Fruit fly (Drosophila melanogaster) whole organism, wandering third instar larva: ENCODE data around the gene how.
A peak's percentile ranks its signal among the peaks of the same experiment; 100 is the strongest.

Source experiments
- CG32264 ChIP-seq: fragments of 200-800 bp; sonication (Bioruptor generic); optimal IDR thresholded peaks from 2 replicates; lab custom pipeline; 2016; ENCODE audit warnings: missing biosample characterization, missing genetic modification characterization
- CG9705 ChIP-seq: fragments of 200-800 bp; sonication (Bioruptor generic); optimal IDR thresholded peaks from 2 replicates; lab custom pipeline; 2018; ENCODE audit warnings: missing biosample characterization, mild to moderate bottlenecking, missing genetic modification characterization
- CrebA ChIP-seq: fragments of 200-800 bp; sonication (Bioruptor generic); optimal IDR thresholded peaks from 2 replicates; lab custom pipeline; 2016; ENCODE audit warnings: missing biosample characterization, mild to moderate bottlenecking, missing genetic modification characterization, borderline replicate concordance
- Dfd ChIP-seq: fragments of >200 bp; optimal IDR thresholded peaks from 2 replicates; lab custom pipeline; 2017; ENCODE audit warnings: missing biosample characterization, missing genetic modification characterization
- Dif ChIP-seq: fragments of 200-275, 200-300 bp; sonication (Bioruptor generic); optimal IDR thresholded peaks from 2 replicates; lab custom pipeline; 2018; ENCODE audit warnings: missing biosample characterization, missing genetic modification characterization; ENCODE audit not compliant: partially characterized antibody
- GATAd ChIP-seq: sonication (Bioruptor generic); optimal IDR thresholded peaks from 2 replicates; lab custom pipeline; 2016; ENCODE audit warnings: missing biosample characterization, missing genetic modification characterization
- HLH106 ChIP-seq: fragments of 200-800 bp; optimal IDR thresholded peaks from 3 replicates; lab custom pipeline; 2019; ENCODE audit warnings: missing biosample characterization, mild to moderate bottlenecking, missing genetic modification characterization, moderate library complexity
- Hnf4 ChIP-seq: fragments of 200-800 bp; sonication (Bioruptor generic); optimal IDR thresholded peaks from 2 replicates; lab custom pipeline; 2016; ENCODE audit warnings: missing biosample characterization, mild to moderate bottlenecking, missing genetic modification characterization
- Hr78 ChIP-seq: fragments of >200 bp; optimal IDR thresholded peaks from 2 replicates; lab custom pipeline; 2017; ENCODE audit warnings: missing biosample characterization, missing genetic modification characterization
- Hr83 ChIP-seq: fragments of 200-300 bp; sonication (Bioruptor generic); optimal IDR thresholded peaks from 2 replicates; lab custom pipeline; 2016; ENCODE audit warnings: missing biosample characterization, mild to moderate bottlenecking, missing genetic modification characterization, moderate library complexity; ENCODE audit not compliant: poor library complexity, severe bottlenecking
- Jra ChIP-seq: sonication (Bioruptor generic); optimal IDR thresholded peaks from 2 replicates; lab custom pipeline; 2016; ENCODE audit warnings: missing biosample characterization, missing genetic modification characterization
- Mio ChIP-seq: sonication (Bioruptor generic); optimal IDR thresholded peaks from 2 replicates; lab custom pipeline; 2016; ENCODE audit warnings: missing biosample characterization, missing genetic modification characterization
- Myc ChIP-seq: fragments of >200 bp; optimal IDR thresholded peaks from 2 replicates; lab custom pipeline; 2017
- N ChIP-seq: fragments of >200 bp; optimal IDR thresholded peaks from 2 replicates; lab custom pipeline; 2018; ENCODE audit warnings: missing biosample characterization, missing external identifiers, missing genetic modification characterization
- OdsH ChIP-seq: fragments of 200-800 bp; sonication (Bioruptor generic); optimal IDR thresholded peaks from 2 replicates; lab custom pipeline; 2016; ENCODE audit warnings: missing biosample characterization, mild to moderate bottlenecking, missing genetic modification characterization
- Rel ChIP-seq, 2 experiments: fragments of 200-800 bp; sonication (Bioruptor generic) in 1 of 2; optimal IDR thresholded peaks; 2 replicates in 1 of 2; 3 replicates in 1 of 2; lab custom pipeline; 2016 to 2019; ENCODE audit warnings: mild to moderate bottlenecking in 2 of 2, missing biosample characterization in 2 of 2, missing genetic modification characterization in 2 of 2, moderate library complexity in 1 of 2
- Sp1 ChIP-seq: fragments of 200-800 bp; sonication (Bioruptor generic); optimal IDR thresholded peaks from 3 replicates; lab custom pipeline; 2019; ENCODE audit warnings: missing biosample characterization, mild to moderate bottlenecking, missing genetic modification characterization, moderate library complexity
- Vsx2 ChIP-seq: fragments of 200-300, 225-300 bp; sonication (Bioruptor generic); optimal IDR thresholded peaks from 2 replicates; lab custom pipeline; 2018; ENCODE audit warnings: missing biosample characterization, missing genetic modification characterization; ENCODE audit not compliant: partially characterized antibody
- br ChIP-seq: fragments of 200-800 bp; sonication (Bioruptor generic); optimal IDR thresholded peaks from 2 replicates; lab custom pipeline; 2016; ENCODE audit warnings: missing biosample characterization, missing genetic modification characterization
- brk ChIP-seq: fragments of 200-800 bp; sonication (Bioruptor generic); optimal IDR thresholded peaks from 2 replicates; lab custom pipeline; 2016; ENCODE audit warnings: missing biosample characterization, mild to moderate bottlenecking, missing genetic modification characterization
- dl ChIP-seq, 2 experiments: fragments of 175-275, 200-275 bp in 1 of 2; fragments of 200-275 bp in 1 of 2; sonication (Bioruptor generic); optimal IDR thresholded peaks; lab custom pipeline; 2018; ENCODE audit warnings: mild to moderate bottlenecking in 2 of 2, missing biosample characterization in 2 of 2, missing genetic modification characterization in 2 of 2, moderate library complexity in 2 of 2; ENCODE audit not compliant: partially characterized antibody in 2 of 2, insufficient read depth in 1 of 2
- dmrt93B ChIP-seq: fragments of 200-800 bp; sonication (Bioruptor generic); optimal IDR thresholded peaks from 2 replicates; lab custom pipeline; 2018; ENCODE audit warnings: missing biosample characterization, mild to moderate bottlenecking, missing genetic modification characterization
- dsf ChIP-seq: sonication (Bioruptor generic); optimal IDR thresholded peaks from 2 replicates; lab custom pipeline; 2016; ENCODE audit warnings: missing biosample characterization, missing genetic modification characterization, borderline replicate concordance
- ey ChIP-seq: fragments of 200-800 bp; sonication (Bioruptor generic); optimal IDR thresholded peaks from 2 replicates; lab custom pipeline; 2016; ENCODE audit warnings: missing biosample characterization, missing genetic modification characterization
- foxo ChIP-seq, 2 experiments: fragments of 200-800 bp; sonication (Bioruptor generic); optimal IDR thresholded peaks; 2 replicates in 1 of 2; 3 replicates in 1 of 2; lab custom pipeline; 2016 to 2017; ENCODE audit warnings: missing biosample characterization in 2 of 2, missing genetic modification characterization in 2 of 2
- fru ChIP-seq: fragments of 200-800 bp; sonication (Bioruptor generic); optimal IDR thresholded peaks from 3 replicates; lab custom pipeline; 2016; ENCODE audit warnings: missing biosample characterization, mild to moderate bottlenecking, missing genetic modification characterization
- h ChIP-seq: fragments of 200-800 bp; sonication (Bioruptor generic); optimal IDR thresholded peaks from 3 replicates; lab custom pipeline; 2016; ENCODE audit warnings: missing biosample characterization, mild to moderate bottlenecking, missing genetic modification characterization
- jim ChIP-seq: fragments of 175-275, 200-325 bp; sonication (Bioruptor generic); optimal IDR thresholded peaks from 2 replicates; lab custom pipeline; 2016; ENCODE audit warnings: missing biosample characterization, mild to moderate bottlenecking, missing genetic modification characterization
- lola ChIP-seq: fragments of >200 bp; optimal IDR thresholded peaks from 2 replicates; lab custom pipeline; 2017; ENCODE audit warnings: missing biosample characterization, missing genetic modification characterization
- pan ChIP-seq: fragments of >200 bp; optimal IDR thresholded peaks from 2 replicates; lab custom pipeline; 2017
- psq ChIP-seq: fragments of 200-800 bp; sonication (Bioruptor generic); optimal IDR thresholded peaks from 3 replicates; lab custom pipeline; 2017; ENCODE audit warnings: missing biosample characterization, mild to moderate bottlenecking, missing genetic modification characterization, moderate library complexity
- rgr ChIP-seq: fragments of 200-800 bp; sonication (Bioruptor generic); optimal IDR thresholded peaks from 3 replicates; lab custom pipeline; 2016; ENCODE audit warnings: missing biosample characterization, mild to moderate bottlenecking, missing genetic modification characterization
- sage ChIP-seq: fragments of 200-800 bp; sonication (Bioruptor generic); optimal IDR thresholded peaks from 2 replicates; lab custom pipeline; 2016; ENCODE audit warnings: missing biosample characterization, mild to moderate bottlenecking, missing genetic modification characterization
- sv ChIP-seq: fragments of 200-800 bp; sonication (Bioruptor generic); optimal IDR thresholded peaks from 3 replicates; lab custom pipeline; 2016; ENCODE audit warnings: missing biosample characterization, missing genetic modification characterization
- tai ChIP-seq: sonication (Bioruptor generic); optimal IDR thresholded peaks from 2 replicates; lab custom pipeline; 2016; ENCODE audit warnings: missing biosample characterization, missing genetic modification characterization
- usp ChIP-seq: fragments of >200 bp; optimal IDR thresholded peaks from 2 replicates; lab custom pipeline; 2017; ENCODE audit warnings: missing biosample characterization, missing genetic modification characterization
- woc ChIP-seq: sonication (Bioruptor generic); optimal IDR thresholded peaks from 2 replicates; lab custom pipeline; 2016; ENCODE audit warnings: missing biosample characterization, mild to moderate bottlenecking, missing genetic modification characterization

how gene

dm6 chr3R:22022623-22023022, 19.4 kb upstream of the how start:
- TF ChIP-seq Hr78 (GFP tag; lab: Kevin White, UChicago) (no peak), CrebA (GFP tag; lab: Kevin White, UChicago) (no peak), usp (GFP tag; lab: Kevin White, UChicago) (no peak), fru (GFP tag; lab: Kevin White, UChicago) (no peak), dmrt93B (no peak), Hr83 (no peak), pan (lab: Kevin White, UChicago) (no peak), Sp1 (no peak), sage (GFP tag; lab: Kevin White, UChicago) (no peak), GATAd (no peak), Mio (GFP tag; lab: Kevin White, UChicago) (no peak), Dfd (GFP tag; lab: Kevin White, UChicago) (no peak), h (no peak), N (GFP tag; lab: Kevin White, UChicago) (no peak), OdsH (GFP tag; lab: Kevin White, UChicago) (no peak), brk (GFP tag; lab: Kevin White, UChicago) (no peak), foxo (GFP tag; optimal IDR thresholded peaks at IDR 0.05; lab: Kevin White, UChicago) (no peak), psq (no peak), br (no peak)

- TF ChIP-seq foxo (GFP tag; optimal IDR thresholded peaks at IDR 0.05; lab: Kevin White, UChicago) (peak in 1 of 2 experiments; percentile 58), Dif (GFP tag; lab: Kevin White, UChicago) (no peak), jim (GFP tag; lab: Kevin White, UChicago) (no peak), pan (lab: Kevin White, UChicago) (no peak), ey (GFP tag; lab: Kevin White, UChicago) (peak; percentile 62), HLH106 (tag; lab: Kevin White, UChicago) (peak; percentile 56), sv (GFP tag; lab: Kevin White, UChicago) (no peak), Hr83 (peak; percentile 44), rgr (GFP tag; lab: Kevin White, UChicago) (peak; percentile 37), CG32264 (GFP tag; lab: Kevin White, UChicago) (no peak), Hr78 (GFP tag; lab: Kevin White, UChicago) (no peak), usp (GFP tag; lab: Kevin White, UChicago) (no peak), Rel (GFP tag; optimal IDR thresholded peaks at IDR 0.05; lab: Kevin White, UChicago) (no peak), Rel (tag; optimal IDR thresholded peaks at IDR 0.05; lab: Kevin White, UChicago) (peak; percentile 97), Myc (lab: Kevin White, UChicago) (peak; percentile 78), brk (GFP tag; lab: Kevin White, UChicago) (no peak), N (GFP tag; lab: Kevin White, UChicago) (no peak), woc (peak; percentile 88), OdsH (GFP tag; lab: Kevin White, UChicago) (peak; percentile 48), Mio (GFP tag; lab: Kevin White, UChicago) (no peak), Sp1 (peak; percentile 14), lola (no peak), br (peak; percentile 16), Hnf4 (no peak), tai (GFP tag; lab: Kevin White, UChicago) (no peak), Vsx2 (no peak), dsf (GFP tag; lab: Kevin White, UChicago) (peak; percentile 33), CG9705 (GFP tag; lab: Kevin White, UChicago) (peak; percentile 4), Dfd (GFP tag; lab: Kevin White, UChicago) (no peak), h (peak; percentile 51), psq (peak; percentile 46), GATAd (no peak), dl (GFP tag; optimal IDR thresholded peaks at IDR 0.05; lab: Kevin White, UChicago; ENCODE audit: insufficient read depth in 1 of 2, partially characterized antibody in 2 of 2) (no peak), Jra (peak; percentile 18), fru (GFP tag; lab: Kevin White, UChicago) (peak; percentile 53), CrebA (GFP tag; lab: Kevin White, UChicago) (no peak)
These were observed 18.9 kb upstream of the how start, which contains the start of the genes Mitofilin and mRpL35 for dm6 chr3R:22023041-22023626. Gene Mitofilin (minus strand): TSS chr3R:22023335. Gene mRpL35 (plus strand): TSS chr3R:22023527.
